Fruit fly (Drosophila melanogaster) whole organism, embryonic: ENCODE measurements around the gene CG11699.

Experiments
- CG10366 ChIP-seq: fragments of 200-800 bp; sonication (Bioruptor generic); IDR thresholded peaks from 2 replicates; pipeline ENCODE4 v1.3.6; 2022; ENCODE audit warnings: missing biosample characterization, missing genetic modification characterization
- CG10959 ChIP-seq: fragments of 200-800 bp; sonication (Bioruptor generic); IDR thresholded peaks from 2 replicates; pipeline ENCODE4 v1.3.6; 2022; ENCODE audit warnings: missing biosample characterization, missing genetic modification characterization
- CG11504 ChIP-seq: fragments of 200-800 bp; sonication (Bioruptor generic); optimal IDR thresholded peaks from 3 replicates; lab custom pipeline; 2019; ENCODE audit warnings: missing biosample characterization, mild to moderate bottlenecking, missing genetic modification characterization, moderate library complexity
- CG12104 ChIP-seq: fragments of 200-800 bp; sonication (Bioruptor generic); optimal IDR thresholded peaks from 3 replicates; lab custom pipeline; 2016; ENCODE audit warnings: missing biosample characterization, missing genetic modification characterization
- CG12942 ChIP-seq: fragments of 200-800 bp; sonication (Bioruptor generic); optimal IDR thresholded peaks from 3 replicates; lab custom pipeline; 2016; ENCODE audit warnings: missing biosample characterization, missing genetic modification characterization
- CG13775 ChIP-seq: fragments of 200-800 bp; sonication (Bioruptor generic); optimal IDR thresholded peaks from 3 replicates; lab custom pipeline; 2017; ENCODE audit warnings: missing biosample characterization, mild to moderate bottlenecking, missing genetic modification characterization
- CG1603 ChIP-seq: fragments of 200-800 bp; sonication (Bioruptor generic); optimal IDR thresholded peaks from 2 replicates; lab custom pipeline; 2019; ENCODE audit warnings: missing biosample characterization, mild to moderate bottlenecking, missing genetic modification characterization, moderate library complexity
- CG17359 ChIP-seq: fragments of 200-800 bp; sonication (Bioruptor generic); optimal IDR thresholded peaks from 3 replicates; lab custom pipeline; 2018; ENCODE audit warnings: missing biosample characterization, mild to moderate bottlenecking, missing genetic modification characterization, moderate library complexity
- CG2116 ChIP-seq: fragments of 200-800 bp; sonication (Bioruptor generic); optimal IDR thresholded peaks from 3 replicates; lab custom pipeline; 2018; ENCODE audit warnings: missing biosample characterization, mild to moderate bottlenecking, missing genetic modification characterization
- CG2129 ChIP-seq: fragments of 200-800 bp; sonication (Bioruptor generic); IDR thresholded peaks from 2 replicates; pipeline ENCODE4 v1.3.6; 2022; ENCODE audit warnings: missing biosample characterization, missing genetic modification characterization; ENCODE audit not compliant: partially characterized antibody
- CG32767 ChIP-seq: fragments of 200-800 bp; sonication (Bioruptor generic); IDR thresholded peaks from 2 replicates; pipeline ENCODE4 v1.3.6; 2022; ENCODE audit warnings: missing biosample characterization, missing genetic modification characterization
- CG6689 ChIP-seq: fragments of 200-800 bp; sonication (Bioruptor generic); IDR thresholded peaks from 2 replicates; pipeline ENCODE4 v1.3.6; 2022; ENCODE audit warnings: missing biosample characterization, missing genetic modification characterization
- CG7357 ChIP-seq: fragments of 200-800 bp; sonication (Bioruptor generic); IDR thresholded peaks from 3 replicates; pipeline ENCODE4 v1.3.6; 2022; ENCODE audit warnings: missing biosample characterization, missing genetic modification characterization
- CG7963 ChIP-seq: fragments of 200-800 bp; sonication (Bioruptor generic); IDR thresholded peaks from 3 replicates; pipeline ENCODE4 v1.3.6; 2022; ENCODE audit warnings: missing biosample characterization, missing genetic modification characterization; ENCODE audit not compliant: partially characterized antibody
- CG8281 ChIP-seq: fragments of 200-800 bp; sonication (Bioruptor generic); optimal IDR thresholded peaks from 2 replicates; lab custom pipeline; 2018; ENCODE audit warnings: missing biosample characterization, mild to moderate bottlenecking, missing genetic modification characterization, moderate library complexity
- CG9727 ChIP-seq: fragments of 200-800 bp; sonication (Bioruptor generic); optimal IDR thresholded peaks from 3 replicates; lab custom pipeline; 2017; ENCODE audit warnings: missing biosample characterization, mild to moderate bottlenecking, missing genetic modification characterization
- CkIIα-i1 ChIP-seq: fragments of 200-800 bp; sonication (Bioruptor generic); IDR thresholded peaks from 2 replicates; pipeline ENCODE4 v1.3.6; 2022; ENCODE audit warnings: missing biosample characterization, missing genetic modification characterization
- D19A ChIP-seq: fragments of 200-800 bp; optimal IDR thresholded peaks from 3 replicates; lab custom pipeline; 2019; ENCODE audit warnings: missing biosample characterization, mild to moderate bottlenecking, missing genetic modification characterization, moderate library complexity
- Dbx ChIP-seq: fragments of 200-800 bp; sonication (Bioruptor generic); IDR thresholded peaks from 3 replicates; pipeline ENCODE4 v1.3.6; 2022; ENCODE audit warnings: missing biosample characterization, missing genetic modification characterization
- Deaf1 ChIP-seq: fragments of 200-800 bp; optimal IDR thresholded peaks from 3 replicates; lab custom pipeline; 2019; ENCODE audit warnings: missing biosample characterization, mild to moderate bottlenecking, missing genetic modification characterization, moderate library complexity
- Fer3 ChIP-seq: fragments of 200-800 bp; sonication (Bioruptor generic); optimal IDR thresholded peaks from 2 replicates; lab custom pipeline; 2018; ENCODE audit warnings: missing biosample characterization, mild to moderate bottlenecking, missing genetic modification characterization, moderate library complexity
- HLH3B ChIP-seq: fragments of 200-800 bp; sonication (Bioruptor generic); IDR thresholded peaks from 2 replicates; pipeline ENCODE4 v1.3.6; 2022; ENCODE audit warnings: missing biosample characterization, missing genetic modification characterization
- Meics ChIP-seq: fragments of 200-800 bp; sonication (Bioruptor generic); optimal IDR thresholded peaks from 2 replicates; lab custom pipeline; 2017; ENCODE audit warnings: missing biosample characterization, mild to moderate bottlenecking, missing genetic modification characterization
- Myb ChIP-seq: fragments of 200-800 bp; sonication (Bioruptor generic); optimal IDR thresholded peaks from 2 replicates; lab custom pipeline; 2016; ENCODE audit warnings: missing biosample characterization, missing genetic modification characterization
- NC2α ChIP-seq: fragments of 200-800 bp; sonication (Bioruptor generic); optimal IDR thresholded peaks from 2 replicates; lab custom pipeline; 2016; ENCODE audit warnings: missing biosample characterization, missing genetic modification characterization
- Oli ChIP-seq: fragments of 200-800 bp; sonication (Bioruptor generic); optimal IDR thresholded peaks from 2 replicates; lab custom pipeline; 2018; ENCODE audit warnings: missing biosample characterization, mild to moderate bottlenecking, missing genetic modification characterization, moderate library complexity
- Side ChIP-seq: fragments of 200-800 bp; sonication (Bioruptor generic); optimal IDR thresholded peaks from 2 replicates; lab custom pipeline; 2016; ENCODE audit warnings: missing biosample characterization, missing genetic modification characterization
- Sox102F ChIP-seq: fragments of 200-800 bp; sonication (Bioruptor generic); optimal IDR thresholded peaks from 2 replicates; lab custom pipeline; 2018; ENCODE audit warnings: missing biosample characterization, mild to moderate bottlenecking, missing genetic modification characterization, moderate library complexity
- ac ChIP-seq: fragments of 200-800 bp; sonication (Bioruptor generic); optimal IDR thresholded peaks from 3 replicates; lab custom pipeline; 2017; ENCODE audit warnings: missing biosample characterization, mild to moderate bottlenecking, missing genetic modification characterization
- ash1 ChIP-seq: fragments of 200-800 bp; sonication (Bioruptor generic); optimal IDR thresholded peaks from 2 replicates; lab custom pipeline; 2018; ENCODE audit warnings: missing biosample characterization, mild to moderate bottlenecking, missing genetic modification characterization
- ato ChIP-seq: fragments of 200-800 bp; sonication (Bioruptor generic); IDR thresholded peaks from 2 replicates; pipeline ENCODE4 v1.3.6; 2022; ENCODE audit warnings: missing biosample characterization, missing genetic modification characterization; ENCODE audit not compliant: partially characterized antibody
- bsh ChIP-seq, 2 experiments: fragments of 200-800 bp; sonication (Bioruptor generic); optimal IDR thresholded peaks; 2 replicates each; lab custom pipeline; 2017 to 2018; ENCODE audit warnings: mild to moderate bottlenecking in 2 of 2, missing biosample characterization in 2 of 2, missing genetic modification characterization in 2 of 2, moderate library complexity in 1 of 2
- cg ChIP-seq: fragments of 200-800 bp; sonication (Bioruptor generic); optimal IDR thresholded peaks from 3 replicates; lab custom pipeline; 2019; ENCODE audit warnings: missing biosample characterization, mild to moderate bottlenecking, missing genetic modification characterization, moderate library complexity
- chm ChIP-seq: fragments of 200-800 bp; sonication (Bioruptor generic); IDR thresholded peaks from 2 replicates; pipeline ENCODE4 v1.3.6; 2022; ENCODE audit warnings: missing biosample characterization, missing genetic modification characterization
- chn ChIP-seq: fragments of 200-800 bp; sonication (Bioruptor generic); optimal IDR thresholded peaks from 2 replicates; lab custom pipeline; 2016; ENCODE audit warnings: missing biosample characterization, missing genetic modification characterization
- ci ChIP-seq: fragments of 200-800 bp; sonication (Bioruptor generic); IDR thresholded peaks from 3 replicates; pipeline ENCODE4 v1.3.6; 2022; ENCODE audit warnings: missing biosample characterization, missing genetic modification characterization
- dati ChIP-seq: fragments of 200-800 bp; sonication (Bioruptor generic); IDR thresholded peaks from 2 replicates; pipeline ENCODE4 v1.3.6; 2022; ENCODE audit warnings: missing biosample characterization, missing genetic modification characterization
- gsb ChIP-seq: fragments of 200-800 bp; sonication (Bioruptor generic); IDR thresholded peaks from 2 replicates; pipeline ENCODE4 v1.3.6; 2022; ENCODE audit warnings: missing biosample characterization, missing genetic modification characterization
- jing ChIP-seq: fragments of 200-800 bp; sonication (Bioruptor generic); optimal IDR thresholded peaks from 2 replicates; lab custom pipeline; 2018; ENCODE audit warnings: missing biosample characterization, mild to moderate bottlenecking, missing genetic modification characterization
- ken ChIP-seq: fragments of 200-800 bp; sonication (Bioruptor generic); IDR thresholded peaks from 3 replicates; pipeline ENCODE4 v1.3.6; 2022; ENCODE audit warnings: missing biosample characterization, missing genetic modification characterization
- lbe ChIP-seq: fragments of 200-800 bp; sonication (Bioruptor generic); optimal IDR thresholded peaks from 2 replicates; lab custom pipeline; 2016; ENCODE audit warnings: missing biosample characterization, mild to moderate bottlenecking, missing genetic modification characterization
- lola ChIP-seq, 3 experiments: fragments of >200 bp in 2 of 3; fragments of 200-800 bp in 1 of 3; sonication (Bioruptor generic) in 1 of 3; optimal IDR thresholded peaks; 2 replicates each; lab custom pipeline; 2017 to 2019; ENCODE audit warnings: missing biosample characterization in 3 of 3, missing genetic modification characterization in 3 of 3, mild to moderate bottlenecking in 1 of 3, moderate library complexity in 1 of 3
- maf-S ChIP-seq: fragments of 200-800 bp; sonication (Bioruptor generic); optimal IDR thresholded peaks from 2 replicates; lab custom pipeline; 2016; ENCODE audit warnings: missing biosample characterization, missing genetic modification characterization
- nerfin-1 ChIP-seq: fragments of 200-800 bp; sonication (Bioruptor generic); optimal IDR thresholded peaks from 3 replicates; lab custom pipeline; 2019; ENCODE audit warnings: missing biosample characterization, mild to moderate bottlenecking, missing genetic modification characterization, moderate library complexity
- onecut ChIP-seq: fragments of 200-800 bp; sonication (Bioruptor generic); IDR thresholded peaks from 2 replicates; pipeline ENCODE4 v1.3.6; 2022; ENCODE audit warnings: missing biosample characterization, missing genetic modification characterization
- ro ChIP-seq: fragments of 200-800 bp; sonication (Bioruptor generic); IDR thresholded peaks from 2 replicates; pipeline ENCODE4 v1.3.6; 2022; ENCODE audit warnings: missing biosample characterization, missing genetic modification characterization
- sens ChIP-seq: fragments of 200-800 bp; sonication (Bioruptor generic); peaks from one replicate; lab custom pipeline; 2016; ENCODE audit warnings: missing biosample characterization, missing genetic modification characterization
- shn ChIP-seq: fragments of 200-800 bp; sonication (Bioruptor generic); optimal IDR thresholded peaks from 3 replicates; lab custom pipeline; 2016; ENCODE audit warnings: missing biosample characterization, missing genetic modification characterization
- sim ChIP-seq: fragments of 200-800 bp; sonication (Bioruptor generic); IDR thresholded peaks from 2 replicates; pipeline ENCODE4 v1.3.6; 2022; ENCODE audit warnings: missing biosample characterization, missing genetic modification characterization
- trh ChIP-seq: fragments of 200-800 bp; sonication (Bioruptor generic); optimal IDR thresholded peaks from 2 replicates; lab custom pipeline; 2016; ENCODE audit warnings: missing biosample characterization, missing genetic modification characterization
- wdn ChIP-seq: fragments of 200-800 bp; sonication (Bioruptor generic); IDR thresholded peaks from 2 replicates; pipeline ENCODE4 v1.3.6; 2022; ENCODE audit warnings: missing biosample characterization, missing genetic modification characterization
- zfh1 ChIP-seq: fragments of 200-800 bp; sonication (Bioruptor generic); IDR thresholded peaks from 3 replicates; pipeline ENCODE4 v1.3.6; 2022; ENCODE audit warnings: missing biosample characterization, missing genetic modification characterization

The CG11699 gene

DNA sequence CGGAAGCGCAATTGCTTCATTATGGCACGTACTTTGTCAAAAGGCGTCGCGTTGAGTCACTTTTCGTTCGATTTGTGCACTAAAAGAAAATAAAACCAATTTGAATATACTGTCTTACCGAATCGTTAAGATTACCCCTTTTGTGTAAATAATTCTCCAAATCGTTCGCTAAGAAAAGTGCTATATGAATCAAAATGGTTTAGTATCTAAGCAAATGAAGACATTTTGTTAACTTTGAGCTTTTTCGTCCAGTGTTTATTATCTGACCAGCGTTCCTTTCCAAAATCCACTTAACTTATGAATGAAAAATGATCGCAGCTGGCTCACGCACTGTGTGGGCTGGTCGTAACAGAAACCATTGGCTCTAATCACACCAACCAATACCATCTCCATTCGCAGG lies 20.3 kb upstream of the CG11699 start (continued):
- no peak for TF ChIP-seq chn (GFP tag; lab: Kevin White, UChicago)
- TF ChIP-seq NC2α = no peak
- TF ChIP-seq CG2129 (GFP tag; lab: Robert Waterston, UW) = no peak
- no peak for TF ChIP-seq ato (GFP tag; lab: Robert Waterston, UW)
- TF ChIP-seq CkIIα-i1 = no peak
- TF ChIP-seq Deaf1 (tag; lab: Kevin White, UChicago) = no peak
- TF ChIP-seq Fer3 (tag; lab: Kevin White, UChicago) = peak; percentile 38
- TF ChIP-seq CG9727 = peak; percentile 11
- peak; percentile 26 for TF ChIP-seq Sox102F
- TF ChIP-seq lola (GFP tag; optimal IDR thresholded peaks at IDR 0.05; lab: Kevin White, UChicago) = no peak
- TF ChIP-seq CG1603 (tag; lab: Kevin White, UChicago) = peak; percentile 23
- peak; percentile 17; the same call in 1 of the 2 replicates for TF ChIP-seq CG10366 (GFP tag; lab: Robert Waterston, UW)
- no peak for TF ChIP-seq HLH3B
- no peak for TF ChIP-seq CG12942 (GFP tag; lab: Kevin White, UChicago)
- no peak for TF ChIP-seq dati
- no peak for TF ChIP-seq ci (GFP tag; lab: Robert Waterston, UW)
- TF ChIP-seq CG6689 (GFP tag; lab: Robert Waterston, UW) = peak; percentile 23; the same call in 1 of the 2 replicates
- peak; percentile 8 for TF ChIP-seq Oli (tag; lab: Kevin White, UChicago)
- no peak for TF ChIP-seq D19A (tag; lab: Kevin White, UChicago)
- no peak for TF ChIP-seq trh (GFP tag; lab: Kevin White, UChicago)
- no peak for TF ChIP-seq jing
- no peak for TF ChIP-seq CG7963 (GFP tag; lab: Robert Waterston, UW)
- no peak for TF ChIP-seq cg (GFP tag; lab: Kevin White, UChicago)
- TF ChIP-seq CG17359 (tag; lab: Kevin White, UChicago) = peak; percentile 24
- no peak for TF ChIP-seq sim (GFP tag; lab: Robert Waterston, UW)
- peak; percentile 50 for TF ChIP-seq sens (GFP tag; lab: Kevin White, UChicago)
- TF ChIP-seq shn (GFP tag; lab: Kevin White, UChicago) = no peak
- no peak for TF ChIP-seq onecut
- TF ChIP-seq gsb (GFP tag; lab: Robert Waterston, UW) = no peak
- TF ChIP-seq Meics (GFP tag; lab: Kevin White, UChicago) = peak; percentile 40
- peak; percentile 12 for TF ChIP-seq lbe (GFP tag; lab: Kevin White, UChicago)
- no peak for TF ChIP-seq CG8281 (tag; lab: Kevin White, UChicago)
- no peak for TF ChIP-seq Myb (GFP tag; lab: Kevin White, UChicago)
- TF ChIP-seq chm (GFP tag; lab: Robert Waterston, UW) = no peak
- no peak for TF ChIP-seq CG32767
- TF ChIP-seq CG7357 (GFP tag; lab: Robert Waterston, UW) = no peak
- TF ChIP-seq wdn (GFP tag; lab: Robert Waterston, UW) = 0 out of 2 replicates have a peak, but pooled peaks have one; percentile 8
- no peak for TF ChIP-seq Side (GFP tag; lab: Kevin White, UChicago)
- TF ChIP-seq ken (GFP tag; lab: Robert Waterston, UW) = no peak
- no peak for TF ChIP-seq ash1 (GFP tag; lab: Kevin White, UChicago)
- TF ChIP-seq CG11504 (tag; lab: Kevin White, UChicago) = peak; percentile 29
- TF ChIP-seq maf-S (GFP tag; lab: Kevin White, UChicago) = no peak
- TF ChIP-seq CG12104 = no peak
- no peak for TF ChIP-seq ro (GFP tag; lab: Robert Waterston, UW)
- TF ChIP-seq bsh (GFP tag; optimal IDR thresholded peaks at IDR 0.05; lab: Kevin White, UChicago) = peak in 1 of 2 experiments; percentile 6
- no peak for TF ChIP-seq CG10959 (GFP tag; lab: Robert Waterston, UW)
- no peak for TF ChIP-seq nerfin-1 (tag; lab: Kevin White, UChicago)
- no peak for TF ChIP-seq Dbx
- TF ChIP-seq CG13775 = no peak
- TF ChIP-seq ac (GFP tag; lab: Kevin White, UChicago) = no peak
- no peak for TF ChIP-seq zfh1 (GFP tag; lab: Robert Waterston, UW)
- no peak for TF ChIP-seq CG2116 (GFP tag; lab: Kevin White, UChicago)
